Worm (Caenorhabditis elegans) whole organism, L4 larva: ENCODE measurements around the gene H20J04.9.

Source experiments
- F10B5.3 ChIP-seq: sonication (generic microtip); optimal IDR thresholded peaks from 2 replicates; lab custom pipeline; 2016; ENCODE audit warnings: mild to moderate bottlenecking, missing genetic modification characterization, missing compliant biosample characterization
- F26F4.8 ChIP-seq: fragments of 200-800 bp; sonication (Bioruptor generic); conservative IDR thresholded peaks from 2 replicates; pipeline ENCODE4 v1.3.6; 2022; ENCODE audit warnings: missing genetic modification characterization, missing compliant biosample characterization
- F37D6.2 ChIP-seq: sonication (generic microtip); optimal IDR thresholded peaks from 2 replicates; lab custom pipeline; 2016; ENCODE audit warnings: mild to moderate bottlenecking, missing genetic modification characterization, missing compliant biosample characterization
- F44E2.7 ChIP-seq: fragments of 200-800 bp; sonication (Bioruptor generic); IDR thresholded peaks from 2 replicates; pipeline ENCODE4 v2.1.2; 2022; ENCODE audit warnings: missing genetic modification characterization, missing compliant biosample characterization
- F49E8.2 ChIP-seq: sonication (generic microtip); optimal IDR thresholded peaks from 2 replicates; lab custom pipeline; 2016; ENCODE audit warnings: missing compliant biosample characterization, mild to moderate bottlenecking, missing genetic modification characterization, borderline replicate concordance
- aha-1 ChIP-seq: fragments of 150-350 bp; peaks from one replicate; lab custom pipeline; 2014; ENCODE audit warnings: missing biosample characterization, missing genetic modification characterization
- ama-1 ChIP-seq: fragments of 150-350 bp; optimal IDR thresholded peaks from 2 replicates; lab custom pipeline; 2014; ENCODE audit warnings: inconsistent platforms, mixed read lengths
- attf-4 ChIP-seq: sonication (generic microtip); optimal IDR thresholded peaks from 3 replicates; lab custom pipeline; 2017; ENCODE audit warnings: missing biosample characterization, missing genetic modification characterization
- ceh-20 ChIP-seq: fragments of 200-800 bp; sonication (Bioruptor generic); IDR thresholded peaks from 2 replicates; pipeline ENCODE4 v1.3.6; 2022; ENCODE audit warnings: missing genetic modification reagents, missing genetic modification characterization, missing compliant biosample characterization
- ceh-28 ChIP-seq: fragments of 150-350 bp; optimal IDR thresholded peaks from 2 replicates; lab custom pipeline; 2014; ENCODE audit warnings: missing biosample characterization, missing genetic modification reagents, missing genetic modification characterization
- cey-2 ChIP-seq: sonication (generic microtip); optimal IDR thresholded peaks from 3 replicates; lab custom pipeline; 2017; ENCODE audit warnings: missing genetic modification characterization, mild to moderate bottlenecking, missing compliant biosample characterization, antibody characterized with exemption, borderline replicate concordance; ENCODE audit not compliant: insufficient read depth
- daf-16 ChIP-seq, 3 experiments: sonication (generic microtip); optimal IDR thresholded peaks; 2 replicates each; lab custom pipeline; 2016 to 2017; ENCODE audit warnings: missing genetic modification characterization in 3 of 3, missing genetic modification reagents in 3 of 3, mild to moderate bottlenecking in 2 of 3, missing compliant biosample characterization in 2 of 3, missing biosample characterization in 1 of 3, moderate library complexity in 1 of 3
- dmd-6 ChIP-seq: fragments of 200-800 bp; sonication (Bioruptor generic); IDR thresholded peaks from 2 replicates; pipeline ENCODE4 v1.3.6; 2022; ENCODE audit warnings: missing genetic modification reagents, missing genetic modification characterization, missing compliant biosample characterization
- dpl-1 ChIP-seq: fragments of 150-350 bp; optimal IDR thresholded peaks from 2 replicates; lab custom pipeline; 2014; ENCODE audit warnings: missing biosample characterization, missing genetic modification reagents, missing genetic modification characterization
- egl-43 ChIP-seq: fragments of 200-800 bp; sonication (Bioruptor generic); IDR thresholded peaks from 2 replicates; pipeline ENCODE4 v1.3.6; 2022; ENCODE audit warnings: missing genetic modification reagents, missing genetic modification characterization, missing compliant biosample characterization
- hif-1 ChIP-seq, 2 experiments: sonication (generic microtip); optimal IDR thresholded peaks; 2 replicates each; lab custom pipeline; 2016 to 2017; ENCODE audit warnings: missing compliant biosample characterization in 2 of 2, missing genetic modification characterization in 2 of 2, missing genetic modification reagents in 2 of 2, missing genotype in 2 of 2, mild to moderate bottlenecking in 1 of 2
- hlh-11 ChIP-seq: fragments of 200-800 bp; sonication (Bioruptor generic); optimal IDR thresholded peaks from 2 replicates; lab custom pipeline; 2018; ENCODE audit warnings: mild to moderate bottlenecking, missing genetic modification characterization, missing compliant biosample characterization
- hlh-30 ChIP-seq: sonication (generic microtip); optimal IDR thresholded peaks from 2 replicates; lab custom pipeline; 2017; ENCODE audit warnings: antibody characterized with exemption, mild to moderate bottlenecking, missing genetic modification characterization, missing compliant biosample characterization; ENCODE audit not compliant: insufficient read depth
- lsy-2 ChIP-seq, 2 experiments: fragments of 150-350 bp in 1 of 2; sonication (generic microtip) in 1 of 2; optimal IDR thresholded peaks; 2 replicates each; lab custom pipeline; 2014 to 2017; ENCODE audit warnings: missing biosample characterization in 2 of 2, missing genetic modification characterization in 2 of 2
- mdl-1 ChIP-seq, 2 experiments: fragments of 150-350 bp in 1 of 2; sonication (generic microtip) in 1 of 2; optimal IDR thresholded peaks; 2 replicates each; lab custom pipeline; 2014 to 2017; ENCODE audit warnings: missing biosample characterization in 2 of 2, missing genetic modification characterization in 2 of 2
- mxl-3 ChIP-seq: fragments of 200-800 bp; sonication (Bioruptor generic); optimal IDR thresholded peaks from 2 replicates; lab custom pipeline; 2018; ENCODE audit warnings: mild to moderate bottlenecking, missing genetic modification characterization, missing compliant biosample characterization
- nhr-10 ChIP-seq: fragments of 150-350 bp; optimal IDR thresholded peaks from 2 replicates; lab custom pipeline; 2014; ENCODE audit warnings: missing biosample characterization, missing genetic modification characterization
- nhr-11 ChIP-seq: fragments of 150-350 bp; optimal IDR thresholded peaks from 2 replicates; lab custom pipeline; 2014; ENCODE audit warnings: missing biosample characterization, missing genetic modification characterization
- nhr-25 ChIP-seq: sonication (generic microtip); optimal IDR thresholded peaks from 2 replicates; lab custom pipeline; 2017; ENCODE audit warnings: missing genetic modification characterization, mild to moderate bottlenecking, missing compliant biosample characterization, antibody characterized with exemption, moderate library complexity, borderline replicate concordance; ENCODE audit not compliant: insufficient read depth
- nhr-28 ChIP-seq: fragments of 150-350 bp; optimal IDR thresholded peaks from 2 replicates; lab custom pipeline; 2014; ENCODE audit warnings: missing biosample characterization, missing genetic modification characterization
- nhr-48 ChIP-seq: sonication (generic microtip); optimal IDR thresholded peaks from 2 replicates; lab custom pipeline; 2016; ENCODE audit warnings: mild to moderate bottlenecking, missing genetic modification characterization, missing compliant biosample characterization
- nhr-6 ChIP-seq: fragments of 150-350 bp; optimal IDR thresholded peaks from 2 replicates; lab custom pipeline; 2014; ENCODE audit warnings: missing biosample characterization, missing genetic modification characterization
- pqm-1 ChIP-seq: sonication (generic microtip); optimal IDR thresholded peaks from 2 replicates; lab custom pipeline; 2017; ENCODE audit warnings: missing biosample characterization, missing genetic modification characterization
- rbr-2 ChIP-seq: sonication (generic microtip); optimal IDR thresholded peaks from 2 replicates; lab custom pipeline; 2016; ENCODE audit warnings: missing genotype, missing genetic modification characterization, missing compliant biosample characterization
- set-16 ChIP-seq: fragments of 200-800 bp; sonication (Bioruptor generic); IDR thresholded peaks from 2 replicates; pipeline ENCODE4 v1.3.6; 2022; ENCODE audit warnings: missing genetic modification reagents, missing genetic modification characterization, missing compliant biosample characterization
- skn-1 ChIP-seq: fragments of 150-350 bp; optimal IDR thresholded peaks from 2 replicates; lab custom pipeline; 2014; ENCODE audit warnings: missing biosample characterization, missing genetic modification characterization
- snpc-4 ChIP-seq: fragments of 150-350 bp; optimal IDR thresholded peaks from 2 replicates; lab custom pipeline; 2014; ENCODE audit warnings: missing biosample characterization, missing genetic modification characterization
- tra-1 ChIP-seq: fragments of 200-800 bp; sonication (Bioruptor generic); IDR thresholded peaks from 2 replicates; pipeline ENCODE4 v1.3.6; 2022; ENCODE audit warnings: missing genetic modification reagents, missing genetic modification characterization, missing compliant biosample characterization
- zfp-3 ChIP-seq: fragments of 200-800 bp; sonication (Bioruptor generic); conservative IDR thresholded peaks from 2 replicates; pipeline ENCODE4 v1.3.6; 2022; ENCODE audit warnings: missing genetic modification reagents, missing genetic modification characterization, missing compliant biosample characterization

The H20J04.9 gene

DNA sequence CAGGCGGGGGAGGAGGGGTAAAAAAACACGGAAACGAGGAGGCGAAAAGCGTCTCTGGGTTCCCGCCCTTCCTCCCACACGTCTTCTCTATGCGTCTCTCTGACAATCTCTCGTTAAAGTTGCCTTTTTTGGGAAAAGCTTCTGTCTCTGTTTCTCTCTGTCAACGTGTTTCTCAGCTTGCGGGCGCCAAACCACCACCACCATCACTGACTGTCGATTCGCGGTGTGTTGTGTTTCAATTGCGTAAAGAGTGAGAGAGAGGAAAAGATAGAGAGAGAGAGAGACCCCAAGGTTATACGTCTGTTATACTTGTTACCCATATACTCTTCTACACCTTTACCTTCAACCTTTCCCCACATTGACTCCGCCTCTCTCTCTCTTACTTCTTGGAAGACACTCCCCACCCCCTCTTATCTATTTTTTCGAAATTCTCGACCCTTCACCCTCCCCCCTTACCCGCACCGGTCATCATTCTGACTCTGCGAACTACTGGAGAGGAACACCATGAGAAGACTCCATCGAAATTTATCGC is 41.6 kb downstream of the H20J04.9 start, which contains the start of gene mlt-7 (continued):
- TF ChIP-seq nhr-25 (tag; lab: Kevin White, UChicago) = peak; percentile 66
- no peak for TF ChIP-seq hif-1 (tag; optimal IDR thresholded peaks at IDR 0.05; lab: Kevin White, UChicago)
- TF ChIP-seq tra-1 = no peak
- TF ChIP-seq ceh-28 = no peak
- TF ChIP-seq nhr-28 (tag; lab: Kevin White, UChicago) = no peak
- no peak for TF ChIP-seq attf-4 (tag; lab: Kevin White, UChicago)
- TF ChIP-seq F49E8.2 = no peak
- 0 out of 2 replicates have a peak, but pooled peaks have one; percentile 12 for TF ChIP-seq set-16 (GFP tag; lab: Robert Waterston, UW)
- no peak for TF ChIP-seq F10B5.3 (tag; lab: Kevin White, UChicago)
- TF ChIP-seq pqm-1 (tag; lab: Kevin White, UChicago) = no peak
- no peak for TF ChIP-seq rbr-2
- TF ChIP-seq skn-1 (tag; lab: Kevin White, UChicago) = no peak
- TF ChIP-seq, all 104 proteins: peak for 5

DNA sequence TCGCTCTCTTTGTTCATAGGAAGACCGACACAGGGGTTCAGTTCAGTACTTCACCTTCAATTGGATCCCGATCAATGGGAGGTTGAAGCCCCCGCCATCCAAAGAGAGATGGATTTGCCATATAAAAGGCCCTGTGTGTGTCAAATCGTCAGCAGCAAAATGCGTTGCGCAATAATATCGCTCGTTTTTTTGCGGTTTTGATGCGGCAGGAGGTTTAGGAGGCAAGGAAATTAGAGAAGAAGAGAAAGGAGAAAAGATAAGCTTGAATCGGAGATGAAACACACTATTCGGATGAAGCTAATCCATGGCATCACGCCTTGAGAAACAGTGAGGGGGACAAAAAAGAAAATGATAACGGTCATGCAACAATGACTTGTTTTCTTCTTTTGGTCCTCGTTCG is 43.5 kb downstream of the H20J04.9 start:
- no peak for TF ChIP-seq hlh-11 (tag; lab: Kevin White, UChicago)
- no peak for TF ChIP-seq dmd-6
- no peak for TF ChIP-seq nhr-11 (tag; lab: Kevin White, UChicago)
- TF ChIP-seq nhr-48 = no peak
- no peak for TF ChIP-seq egl-43 (GFP tag; lab: Robert Waterston, UW)
- no peak for TF ChIP-seq nhr-6 (tag; lab: Kevin White, UChicago)
- no peak for TF ChIP-seq F37D6.2
- TF ChIP-seq aha-1 (tag; lab: Kevin White, UChicago) = peak; percentile 65
- TF ChIP-seq ceh-20 = no peak
- TF ChIP-seq lsy-2 (tag; optimal IDR thresholded peaks at IDR 0.05; lab: Kevin White, UChicago) = no peak
- TF ChIP-seq cey-2 (tag; lab: Kevin White, UChicago) = no peak
- no peak for TF ChIP-seq hif-1 (tag; optimal IDR thresholded peaks at IDR 0.05; lab: Kevin White, UChicago)
- TF ChIP-seq zfp-3 = no peak
- TF ChIP-seq F26F4.8 (GFP tag; lab: Robert Waterston, UW) = no peak
- TF ChIP-seq F44E2.7 (GFP tag; lab: Robert Waterston, UW) = no peak
- TF ChIP-seq mdl-1 (tag; optimal IDR thresholded peaks at IDR 0.05; lab: Kevin White, UChicago) = peak in 1 of 2 experiments; percentile 0
- no peak for TF ChIP-seq snpc-4 (tag; lab: Kevin White, UChicago)
- peak; percentile 16 for TF ChIP-seq mxl-3 (GFP tag; lab: Kevin White, UChicago)
- no peak for TF ChIP-seq rbr-2
- TF ChIP-seq hlh-30 (tag; lab: Kevin White, UChicago) = no peak
- no peak for TF ChIP-seq nhr-10
- no peak for TF ChIP-seq daf-16 (GFP tag; optimal IDR thresholded peaks at IDR 0.05; lab: Kevin White, UChicago)
- no peak for TF ChIP-seq daf-16 (tag; optimal IDR thresholded peaks at IDR 0.05; lab: Kevin White, UChicago)
- TF ChIP-seq dpl-1 (GFP tag; lab: Kevin White, UChicago) = no peak
- TF ChIP-seq ama-1 = no peak
- TF ChIP-seq, all 104 proteins: peak for 3
